Worm (Caenorhabditis elegans) whole organism, L2 larva: Measurements from ENCODE around the gene W05H9.2.

Source experiments
- C34F6.9 ChIP-seq: fragments of 150-350 bp; optimal IDR thresholded peaks from 2 replicates; lab custom pipeline; 2014; ENCODE audit warnings: missing biosample characterization, missing genetic modification characterization
- aly-2 ChIP-seq: fragments of 150-350 bp; optimal IDR thresholded peaks from 2 replicates; lab custom pipeline; 2014; ENCODE audit warnings: missing biosample characterization, missing genetic modification characterization
- elt-3 ChIP-seq: sonication (generic microtip); optimal IDR thresholded peaks from 2 replicates; lab custom pipeline; 2017; ENCODE audit warnings: missing biosample characterization, missing genetic modification characterization
- gmeb-1 ChIP-seq: fragments of 150-350 bp; optimal IDR thresholded peaks from 2 replicates; lab custom pipeline; 2014; ENCODE audit warnings: missing biosample characterization, missing genetic modification characterization
- nhr-10 ChIP-seq: sonication (generic microtip); optimal IDR thresholded peaks from 2 replicates; lab custom pipeline; 2017; ENCODE audit warnings: missing biosample characterization, missing genetic modification characterization
- nhr-11 ChIP-seq: fragments of 150-350 bp; optimal IDR thresholded peaks from 2 replicates; lab custom pipeline; 2014; ENCODE audit warnings: missing biosample characterization, missing genetic modification characterization
- nhr-237 ChIP-seq: fragments of 150-350 bp; optimal IDR thresholded peaks from 2 replicates; lab custom pipeline; 2014; ENCODE audit warnings: missing biosample characterization, missing genetic modification characterization
- nhr-25 ChIP-seq: fragments of 150-350 bp; sonication (generic microtip); optimal IDR thresholded peaks from 3 replicates; lab custom pipeline; 2014; ENCODE audit warnings: missing biosample characterization, missing genetic modification characterization
- nhr-6 ChIP-seq: fragments of 150-350 bp; optimal IDR thresholded peaks from 2 replicates; lab custom pipeline; 2014; ENCODE audit warnings: missing biosample characterization, missing genetic modification characterization
- zag-1 ChIP-seq: fragments of 150-350 bp; optimal IDR thresholded peaks from 2 replicates; lab custom pipeline; 2014; ENCODE audit warnings: missing biosample characterization, missing genetic modification characterization
- ztf-11 ChIP-seq: sonication (generic microtip); optimal IDR thresholded peaks from 2 replicates; lab custom pipeline; 2017; ENCODE audit warnings: missing biosample characterization, missing genetic modification characterization

Gene W05H9.2

DNA sequence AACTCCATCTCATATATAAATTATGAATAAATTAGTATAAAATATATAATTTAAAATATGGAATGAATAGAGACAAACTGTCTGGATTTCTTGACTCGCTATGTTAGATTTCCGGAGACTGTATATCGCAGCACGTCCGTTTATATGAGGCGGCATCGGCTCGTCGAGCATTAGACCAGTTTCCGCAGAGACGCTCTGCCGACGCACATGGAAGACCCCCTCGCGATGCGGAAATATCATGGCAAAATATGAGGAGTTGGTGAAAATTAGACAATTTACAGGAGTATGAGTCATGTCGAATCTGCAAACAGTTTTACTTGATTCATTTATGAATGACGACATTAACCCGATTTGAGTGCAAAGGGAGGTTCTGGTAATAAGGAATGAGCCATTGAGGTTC lies 52.7 kb downstream of the W05H9.2 start, which contains the start of gene chtb-3:
Gene chtb-3, minus strand, starts transcription at position 101 of the 400 bp plus-strand sequence.
- TF ChIP-seq aly-2 (tag; lab: Kevin White, UChicago) (no peak), ztf-11 (tag; lab: Kevin White, UChicago) (no peak), nhr-25 (tag; lab: Kevin White, UChicago) (no peak), gmeb-1 (tag; lab: Kevin White, UChicago) (no peak), C34F6.9 (tag; lab: Kevin White, UChicago) (no peak), nhr-237 (tag; lab: Kevin White, UChicago) (no peak), nhr-6 (no peak), nhr-10 (tag; lab: Kevin White, UChicago) (no peak), nhr-11 (tag; lab: Kevin White, UChicago) (no peak), elt-3 (tag; lab: Kevin White, UChicago) (no peak), zag-1 (tag; lab: Kevin White, UChicago) (no peak)
- TF ChIP-seq, all 48 proteins: peak for 0
